Worm (Caenorhabditis elegans) whole organism, L4 larva: ENCODE results near the gene lab-2.

Experiments used
- T20F7.1 ChIP-seq: fragments of 200-800 bp; sonication (Bioruptor generic); optimal IDR thresholded peaks from 2 replicates; lab custom pipeline; 2018; ENCODE audit warnings: mild to moderate bottlenecking, missing genetic modification characterization, missing compliant biosample characterization
- daf-16 ChIP-seq, 3 experiments: sonication (generic microtip); optimal IDR thresholded peaks; 2 replicates each; lab custom pipeline; 2016 to 2017; ENCODE audit warnings: missing genetic modification characterization in 3 of 3, missing genetic modification reagents in 3 of 3, mild to moderate bottlenecking in 2 of 3, missing compliant biosample characterization in 2 of 3, missing biosample characterization in 1 of 3, moderate library complexity in 1 of 3
- fos-1 ChIP-seq: fragments of 150-350 bp; optimal IDR thresholded peaks from 2 replicates; lab custom pipeline; 2014; ENCODE audit warnings: missing biosample characterization, missing genetic modification characterization
- lin-1 ChIP-seq: fragments of 200-800 bp; sonication (Bioruptor generic); IDR thresholded peaks from 2 replicates; pipeline ENCODE4 v1.3.6; 2022; ENCODE audit warnings: missing genetic modification reagents, missing genetic modification characterization, missing compliant biosample characterization
- lin-13 ChIP-seq: fragments of 150-350 bp; optimal IDR thresholded peaks from 2 replicates; lab custom pipeline; 2014; ENCODE audit warnings: missing biosample characterization, missing genetic modification reagents, missing genetic modification characterization
- lin-39 ChIP-seq: fragments of 150-350 bp; optimal IDR thresholded peaks from 2 replicates; lab custom pipeline; 2014; ENCODE audit warnings: missing biosample characterization, missing genetic modification reagents, missing genetic modification characterization
- nhr-42 ChIP-seq: fragments of 200-800 bp; sonication (Bioruptor generic); IDR thresholded peaks from 2 replicates; pipeline ENCODE4 v1.3.6; 2022; ENCODE audit warnings: missing genetic modification characterization, missing compliant biosample characterization
- nhr-77 ChIP-seq: fragments of 150-350 bp; optimal IDR thresholded peaks from 2 replicates; lab custom pipeline; 2014; ENCODE audit warnings: missing biosample characterization, missing genetic modification characterization
- snpc-4 ChIP-seq: fragments of 150-350 bp; optimal IDR thresholded peaks from 2 replicates; lab custom pipeline; 2014; ENCODE audit warnings: missing biosample characterization, missing genetic modification characterization
- unc-130 ChIP-seq: sonication (generic microtip); optimal IDR thresholded peaks from 2 replicates; lab custom pipeline; 2016; ENCODE audit warnings: missing genetic modification reagents, missing genetic modification characterization, missing compliant biosample characterization
- zip-2 ChIP-seq: fragments of 150-350 bp; optimal IDR thresholded peaks from 2 replicates; lab custom pipeline; 2014; ENCODE audit warnings: missing biosample characterization, missing genetic modification characterization
- ztf-11 ChIP-seq: fragments of 150-350 bp; optimal IDR thresholded peaks from 2 replicates; lab custom pipeline; 2014; ENCODE audit warnings: missing biosample characterization, missing genetic modification characterization

DNA sequence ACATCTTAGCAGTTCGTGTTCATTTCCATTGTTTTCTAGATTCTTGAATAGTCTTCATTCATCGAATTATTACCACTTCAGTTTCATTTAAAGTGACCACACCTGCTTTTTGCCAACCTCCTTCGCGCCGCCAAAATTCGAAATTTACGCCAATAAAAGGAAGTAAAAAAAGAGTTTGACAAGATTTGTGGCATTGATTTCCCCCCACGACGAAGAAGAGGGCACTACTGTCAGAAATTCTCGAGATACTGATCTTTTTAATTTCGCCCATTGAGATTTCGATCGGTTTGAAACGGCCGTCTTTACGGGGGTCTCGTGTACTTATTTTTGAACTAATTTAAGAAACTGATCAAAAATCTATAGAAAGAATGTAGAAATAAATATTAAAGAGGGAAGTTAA is 27.7 kb downstream of the lab-2 start:
- no peak for TF ChIP-seq lin-39 (tag; lab: Kevin White, UChicago)
- no peak for TF ChIP-seq nhr-77 (tag; lab: Kevin White, UChicago)
- no peak for TF ChIP-seq lin-1 (GFP tag; lab: Robert Waterston, UW)
- TF ChIP-seq lin-13 (GFP tag; lab: Kevin White, UChicago) = no peak
- TF ChIP-seq zip-2 (tag; lab: Kevin White, UChicago) = no peak
- no peak for TF ChIP-seq snpc-4 (tag; lab: Kevin White, UChicago)
- no peak for TF ChIP-seq nhr-42 (GFP tag; lab: Robert Waterston, UW)
- TF ChIP-seq ztf-11 (tag; lab: Kevin White, UChicago) = no peak
- TF ChIP-seq daf-16 (GFP tag; optimal IDR thresholded peaks at IDR 0.05; lab: Kevin White, UChicago) = no peak
- TF ChIP-seq daf-16 (tag; optimal IDR thresholded peaks at IDR 0.05; lab: Kevin White, UChicago) = no peak
- TF ChIP-seq unc-130 = no peak
- TF ChIP-seq T20F7.1 (GFP tag; lab: Kevin White, UChicago) = no peak
- no peak for TF ChIP-seq fos-1
